Fruit fly (Drosophila melanogaster): ENCODE measurements around the gene Dpm2.

DNA sequence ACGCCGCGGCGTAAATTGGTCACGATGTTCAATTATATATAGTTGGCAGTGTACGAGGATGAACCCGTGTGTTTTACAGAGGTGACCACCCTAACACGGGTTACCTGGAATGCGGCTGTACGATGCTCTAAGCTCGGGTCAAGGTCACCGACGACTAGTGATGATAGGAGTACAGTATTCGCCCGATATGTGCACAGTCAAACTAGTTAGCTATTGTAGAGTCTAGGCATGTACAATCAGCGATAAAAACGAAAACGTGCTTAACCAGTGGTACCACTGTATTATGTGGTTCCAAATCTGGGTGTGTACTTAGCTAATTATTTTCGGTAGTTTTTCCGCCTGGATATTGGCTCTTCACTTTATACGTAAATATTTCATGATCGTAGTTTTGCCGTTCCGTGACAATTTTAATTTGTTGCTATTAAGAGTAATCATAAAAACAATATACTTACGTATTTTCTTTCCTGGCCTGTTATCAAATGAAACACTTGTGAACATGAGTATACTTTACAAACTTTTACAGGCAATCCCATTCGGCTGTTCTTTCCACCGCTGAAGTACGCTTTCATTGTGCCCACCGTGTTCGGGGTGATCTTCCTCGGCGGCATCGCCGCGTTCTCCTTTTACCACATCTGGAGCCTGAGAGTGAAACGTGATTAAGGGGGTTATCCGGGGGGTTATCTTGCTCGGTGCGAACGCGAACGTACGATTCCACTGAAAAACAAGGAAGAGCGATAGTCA is 807 bp downstream of the Dpm2 start:
- TF ChIP-seq CG6792 (GFP tag; optimal IDR thresholded peaks at IDR 0.05) (no peak), lz (GFP tag; optimal IDR thresholded peaks at IDR 0.05) (no peak), CG9139 (GFP tag; optimal IDR thresholded peaks at IDR 0.05) (no peak), CG32006 (GFP tag; optimal IDR thresholded peaks at IDR 0.05) (peak; percentile 38), CG6276 (GFP tag; optimal IDR thresholded peaks at IDR 0.05) (no peak)
